Worm (Caenorhabditis elegans) whole organism, L1 larva: ENCODE results near the gene Y59H11AM.4.
A peak's percentile ranks its signal among the peaks of the same experiment; 100 is the strongest.

Experiments
- C16A3.4 ChIP-seq: fragments of 150-350 bp; optimal IDR thresholded peaks from 2 replicates; lab custom pipeline; 2014; ENCODE audit warnings: missing biosample characterization, missing genetic modification characterization
- C34B4.2 ChIP-seq: sonication (generic microtip); optimal IDR thresholded peaks from 2 replicates; lab custom pipeline; 2017; ENCODE audit warnings: mild to moderate bottlenecking, missing genetic modification characterization, missing compliant biosample characterization
- F16B12.6 ChIP-seq: fragments of 150-350 bp; optimal IDR thresholded peaks from 2 replicates; lab custom pipeline; 2014; ENCODE audit warnings: missing biosample characterization, missing genetic modification characterization
- aly-2 ChIP-seq: fragments of 150-350 bp; optimal IDR thresholded peaks from 2 replicates; lab custom pipeline; 2014; ENCODE audit warnings: missing biosample characterization, missing genetic modification characterization
- ama-1 ChIP-seq: fragments of 150-350 bp; optimal IDR thresholded peaks from 2 replicates; lab custom pipeline; 2014
- ceh-63 ChIP-seq: fragments of 200-800 bp; sonication (Bioruptor generic); optimal IDR thresholded peaks from 2 replicates; lab custom pipeline; 2018; ENCODE audit warnings: mild to moderate bottlenecking, missing genetic modification characterization, missing compliant biosample characterization
- ceh-82 ChIP-seq, 3 experiments: fragments of 150-350 bp in 1 of 3; sonication (generic microtip) in 2 of 3; optimal IDR thresholded peaks; 2 replicates each; lab custom pipeline; 2014 to 2017; ENCODE audit warnings: missing biosample characterization in 3 of 3, missing genetic modification characterization in 3 of 3
- ceh-90 ChIP-seq: sonication (generic microtip); optimal IDR thresholded peaks from 2 replicates; lab custom pipeline; 2016; ENCODE audit warnings: missing genetic modification characterization, missing compliant biosample characterization
- ces-1 ChIP-seq: fragments of 150-350 bp; optimal IDR thresholded peaks from 2 replicates; lab custom pipeline; 2014; ENCODE audit warnings: missing biosample characterization, missing genetic modification reagents, missing genetic modification characterization
- dpl-1 ChIP-seq, 3 experiments: fragments of 150-350 bp in 2 of 3; sonication (generic microtip) in 1 of 3; optimal IDR thresholded peaks; 2 replicates each; lab custom pipeline; 2014 to 2017; ENCODE audit warnings: missing biosample characterization in 3 of 3, missing genetic modification characterization in 3 of 3, missing genetic modification reagents in 3 of 3
- dsc-1 ChIP-seq: sonication (generic microtip); optimal IDR thresholded peaks from 2 replicates; lab custom pipeline; 2016; ENCODE audit warnings: mild to moderate bottlenecking, missing genetic modification characterization, missing compliant biosample characterization
- efl-1 ChIP-seq, 4 experiments: fragments of 150-350 bp; optimal IDR thresholded peaks in 3 of 4; peaks in 1 of 4; 1 replicate in 1 of 4; 2 replicates in 3 of 4; lab custom pipeline; 2014; ENCODE audit warnings: missing biosample characterization in 2 of 4, missing genetic modification characterization in 2 of 4, missing genetic modification reagents in 2 of 4
- egl-13 ChIP-seq: sonication (generic microtip); optimal IDR thresholded peaks from 2 replicates; lab custom pipeline; 2016; ENCODE audit warnings: missing genotype, missing genetic modification reagents, missing genetic modification characterization, missing compliant biosample characterization
- ets-5 ChIP-seq: fragments of 200-800 bp; sonication (Bioruptor generic); IDR thresholded peaks from 2 replicates; pipeline ENCODE4 v1.3.6; 2022; ENCODE audit warnings: missing genetic modification characterization, missing compliant biosample characterization
- hlh-17 ChIP-seq: fragments of 200-800 bp; sonication (Bioruptor generic); optimal IDR thresholded peaks from 2 replicates; lab custom pipeline; 2018; ENCODE audit warnings: missing genetic modification characterization, mild to moderate bottlenecking, missing compliant biosample characterization, moderate library complexity, borderline replicate concordance
- hlh-4 ChIP-seq: sonication (generic microtip); optimal IDR thresholded peaks from 2 replicates; lab custom pipeline; 2016; ENCODE audit warnings: mild to moderate bottlenecking, missing genetic modification characterization, missing compliant biosample characterization
- hpl-2 ChIP-seq: fragments of 150-350 bp; optimal IDR thresholded peaks from 2 replicates; lab custom pipeline; 2014; ENCODE audit warnings: missing biosample characterization, missing genetic modification reagents, missing genetic modification characterization
- irx-1 ChIP-seq: sonication (generic microtip); optimal IDR thresholded peaks from 2 replicates; lab custom pipeline; 2016; ENCODE audit warnings: missing genetic modification characterization, missing compliant biosample characterization
- isw-1 ChIP-seq: fragments of 200-800 bp; sonication (Bioruptor generic); IDR thresholded peaks from 2 replicates; pipeline ENCODE4 v1.3.6; 2022; ENCODE audit warnings: missing genetic modification characterization, missing compliant biosample characterization
- lin-15B ChIP-seq: fragments of 150-350 bp; sonication (generic microtip); optimal IDR thresholded peaks from 3 replicates; lab custom pipeline; 2014; ENCODE audit warnings: missing biosample characterization, missing genetic modification characterization
- lin-35 ChIP-seq, 2 experiments: fragments of 150-350 bp; optimal IDR thresholded peaks; 2 replicates each; lab custom pipeline; 2014; ENCODE audit warnings: missing biosample characterization in 2 of 2, missing genetic modification characterization in 2 of 2, missing genetic modification reagents in 2 of 2
- lin-39 ChIP-seq: fragments of 150-350 bp; optimal IDR thresholded peaks from 2 replicates; lab custom pipeline; 2014; ENCODE audit warnings: missing biosample characterization, missing genetic modification reagents, missing genetic modification characterization
- lir-3 ChIP-seq: sonication (generic microtip); optimal IDR thresholded peaks from 2 replicates; lab custom pipeline; 2016; ENCODE audit warnings: mild to moderate bottlenecking, missing genetic modification characterization, moderate library complexity, missing compliant biosample characterization; ENCODE audit not compliant: poor library complexity
- mef-2 ChIP-seq: fragments of 150-350 bp; optimal IDR thresholded peaks from 2 replicates; lab custom pipeline; 2014; ENCODE audit warnings: missing biosample characterization, missing genetic modification characterization
- mep-1 ChIP-seq: fragments of 150-350 bp; optimal IDR thresholded peaks from 2 replicates; lab custom pipeline; 2014; ENCODE audit warnings: missing biosample characterization, missing genetic modification characterization
- nhr-11 ChIP-seq: fragments of 150-350 bp; optimal IDR thresholded peaks from 2 replicates; lab custom pipeline; 2014; ENCODE audit warnings: missing biosample characterization, missing genetic modification characterization
- nhr-12 ChIP-seq: sonication (generic microtip); optimal IDR thresholded peaks from 2 replicates; lab custom pipeline; 2017; ENCODE audit warnings: missing biosample characterization, missing genetic modification characterization
- nhr-20 ChIP-seq: sonication (generic microtip); optimal IDR thresholded peaks from 2 replicates; lab custom pipeline; 2016; ENCODE audit warnings: mild to moderate bottlenecking, missing genetic modification characterization, missing compliant biosample characterization
- nhr-237 ChIP-seq: fragments of 150-350 bp; optimal IDR thresholded peaks from 2 replicates; lab custom pipeline; 2014; ENCODE audit warnings: missing biosample characterization, missing genetic modification characterization
- nhr-47 ChIP-seq: sonication (generic microtip); optimal IDR thresholded peaks from 2 replicates; lab custom pipeline; 2016; ENCODE audit warnings: mild to moderate bottlenecking, missing genetic modification characterization, moderate library complexity, missing compliant biosample characterization
- nhr-71 ChIP-seq: sonication (generic microtip); optimal IDR thresholded peaks from 2 replicates; lab custom pipeline; 2016; ENCODE audit warnings: mild to moderate bottlenecking, missing genetic modification characterization, moderate library complexity, missing compliant biosample characterization
- nhr-77 ChIP-seq: fragments of 150-350 bp; optimal IDR thresholded peaks from 2 replicates; lab custom pipeline; 2014; ENCODE audit warnings: missing biosample characterization, missing genetic modification characterization
- pag-3 ChIP-seq: sonication (generic microtip); optimal IDR thresholded peaks from 2 replicates; lab custom pipeline; 2017; ENCODE audit warnings: missing genetic modification characterization, mild to moderate bottlenecking, missing compliant biosample characterization, antibody characterized with exemption, borderline replicate concordance; ENCODE audit not compliant: insufficient read depth
- pax-3 ChIP-seq: fragments of 200-800 bp; sonication (Bioruptor generic); optimal IDR thresholded peaks from 2 replicates; lab custom pipeline; 2018; ENCODE audit warnings: mild to moderate bottlenecking, missing genetic modification characterization, moderate library complexity, missing compliant biosample characterization
- pqm-1 ChIP-seq: sonication (generic microtip); optimal IDR thresholded peaks from 3 replicates; lab custom pipeline; 2017; ENCODE audit warnings: missing biosample characterization, missing genetic modification characterization
- snu-23 ChIP-seq: sonication (generic microtip); optimal IDR thresholded peaks from 2 replicates; lab custom pipeline; 2016; ENCODE audit warnings: missing genetic modification characterization, missing compliant biosample characterization
- sox-4 ChIP-seq: sonication (generic microtip); optimal IDR thresholded peaks from 2 replicates; lab custom pipeline; 2016; ENCODE audit warnings: missing genetic modification characterization, missing compliant biosample characterization
- sptf-1 ChIP-seq: fragments of 150-350 bp; optimal IDR thresholded peaks from 2 replicates; lab custom pipeline; 2014; ENCODE audit warnings: missing biosample characterization, missing genetic modification characterization
- sup-37 ChIP-seq: fragments of 200-800 bp; sonication (Bioruptor generic); optimal IDR thresholded peaks from 2 replicates; lab custom pipeline; 2018; ENCODE audit warnings: mild to moderate bottlenecking, missing genetic modification characterization, missing compliant biosample characterization
- swsn-7 ChIP-seq: sonication (generic microtip); optimal IDR thresholded peaks from 2 replicates; lab custom pipeline; 2016; ENCODE audit warnings: missing genetic modification characterization, missing compliant biosample characterization
- tbx-2 ChIP-seq: sonication (generic microtip); optimal IDR thresholded peaks from 2 replicates; lab custom pipeline; 2016; ENCODE audit warnings: missing genetic modification characterization, missing compliant biosample characterization
- tlp-1 ChIP-seq: fragments of 150-350 bp; optimal IDR thresholded peaks from 2 replicates; lab custom pipeline; 2014; ENCODE audit warnings: missing biosample characterization, missing genetic modification characterization
- unc-62 ChIP-seq: fragments of 150-350 bp; optimal IDR thresholded peaks from 2 replicates; lab custom pipeline; 2014; ENCODE audit warnings: missing biosample characterization, missing genetic modification reagents, missing genetic modification characterization
- unc-86 ChIP-seq: sonication (generic microtip); optimal IDR thresholded peaks from 2 replicates; lab custom pipeline; 2016; ENCODE audit warnings: missing genetic modification characterization, missing compliant biosample characterization
- xbp-1 ChIP-seq: sonication (generic microtip); optimal IDR thresholded peaks from 2 replicates; lab custom pipeline; 2016; ENCODE audit warnings: missing genetic modification characterization, missing compliant biosample characterization
- zag-1 ChIP-seq: fragments of 150-350 bp; optimal IDR thresholded peaks from 2 replicates; lab custom pipeline; 2014; ENCODE audit warnings: missing biosample characterization, missing genetic modification characterization
- zip-4 ChIP-seq: fragments of 200-800 bp; sonication (Bioruptor generic); optimal IDR thresholded peaks from 2 replicates; lab custom pipeline; 2018; ENCODE audit warnings: mild to moderate bottlenecking, missing genetic modification characterization, moderate library complexity, missing compliant biosample characterization

Y59H11AM.4 gene

DNA sequence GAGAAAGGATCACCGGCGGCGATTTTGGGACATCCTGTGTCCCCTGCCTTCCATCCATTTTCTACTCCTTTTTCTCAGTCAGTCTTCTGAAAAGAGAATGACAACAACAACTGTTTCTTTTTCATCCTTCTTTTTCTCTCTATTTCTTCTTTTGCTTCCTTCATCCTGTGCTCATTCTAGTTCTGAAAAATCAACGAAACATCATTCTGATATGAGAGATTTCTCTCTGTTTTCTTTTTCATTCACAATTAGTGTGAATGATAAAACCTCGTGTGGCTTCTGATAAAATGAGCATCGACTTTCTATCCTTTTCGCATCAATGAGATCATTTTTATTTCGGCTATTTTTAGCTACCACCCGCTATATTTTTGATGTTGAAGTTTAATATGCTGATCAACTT, 35.1 kb upstream of the Y59H11AM.4 start (continued):
- TF ChIP-seq pag-3, result no peak
- TF ChIP-seq swsn-7 (tag; lab: Kevin White, UChicago), result peak; percentile 4
- TF ChIP-seq dsc-1, result no peak
- TF ChIP-seq zag-1 (tag; lab: Kevin White, UChicago), result no peak
- peak; percentile 89 for TF ChIP-seq nhr-71 (tag; lab: Kevin White, UChicago)
- no peak for TF ChIP-seq dpl-1 (GFP tag; optimal IDR thresholded peaks at IDR 0.05; lab: Kevin White, UChicago)
- no peak for TF ChIP-seq unc-62 (GFP tag; lab: Kevin White, UChicago)
- TF ChIP-seq hlh-17 (GFP tag; lab: Kevin White, UChicago), result no peak
- TF ChIP-seq pax-3 (tag; lab: Kevin White, UChicago), result no peak
- no peak for TF ChIP-seq nhr-237
- TF ChIP-seq ets-5, result no peak
- no peak for TF ChIP-seq hpl-2 (GFP tag; lab: Kevin White, UChicago)
- TF ChIP-seq nhr-20 (tag; lab: Kevin White, UChicago), result peak; percentile 50
- TF ChIP-seq ceh-63 (GFP tag; lab: Kevin White, UChicago), result no peak
- TF ChIP-seq nhr-11 (tag; lab: Kevin White, UChicago), result peak; percentile 45
- no peak for TF ChIP-seq mep-1
- TF ChIP-seq hlh-4 (tag; lab: Kevin White, UChicago), result no peak
- peak; percentile 26 for TF ChIP-seq nhr-47 (tag; lab: Kevin White, UChicago)
- TF ChIP-seq snu-23 (GFP tag; lab: Kevin White, UChicago), result peak; percentile 57
- peak; percentile 20 for TF ChIP-seq tbx-2 (tag; lab: Kevin White, UChicago)
- no peak for TF ChIP-seq pqm-1
- no peak for TF ChIP-seq ces-1 (GFP tag; lab: Kevin White, UChicago)
- peak; percentile 80 for TF ChIP-seq mef-2 (tag; lab: Kevin White, UChicago)
- TF ChIP-seq xbp-1, result no peak
- no peak for TF ChIP-seq ceh-82 (tag; optimal IDR thresholded peaks at IDR 0.05; lab: Kevin White, UChicago)
- TF ChIP-seq sup-37 (GFP tag; lab: Kevin White, UChicago), result no peak
- peak; percentile 44 for TF ChIP-seq lin-39
- no peak for TF ChIP-seq lin-15B
- TF ChIP-seq nhr-12 (tag; lab: Kevin White, UChicago), result no peak
- no peak for TF ChIP-seq nhr-77 (tag; lab: Kevin White, UChicago)
- no peak for TF ChIP-seq F16B12.6 (tag; lab: Kevin White, UChicago)
- no peak for TF ChIP-seq tlp-1 (tag; lab: Kevin White, UChicago)
- no peak for TF ChIP-seq C16A3.4 (tag; lab: Kevin White, UChicago)
- no peak for TF ChIP-seq zip-4 (GFP tag; lab: Kevin White, UChicago)
- no peak for TF ChIP-seq lin-35 (GFP tag; optimal IDR thresholded peaks at IDR 0.05; lab: Kevin White, UChicago)
- no peak for TF ChIP-seq lir-3
- no peak for TF ChIP-seq egl-13 (tag; lab: Kevin White, UChicago)
- no peak for TF ChIP-seq ama-1 (lab: Kevin White, UChicago)
- no peak for TF ChIP-seq isw-1
- no peak for TF ChIP-seq sptf-1 (tag; lab: Kevin White, UChicago)
- no peak for TF ChIP-seq unc-86 (tag; lab: Kevin White, UChicago)
- TF ChIP-seq C34B4.2, result no peak
- no peak for TF ChIP-seq sox-4 (tag; lab: Kevin White, UChicago)
- no peak for TF ChIP-seq irx-1

DNA sequence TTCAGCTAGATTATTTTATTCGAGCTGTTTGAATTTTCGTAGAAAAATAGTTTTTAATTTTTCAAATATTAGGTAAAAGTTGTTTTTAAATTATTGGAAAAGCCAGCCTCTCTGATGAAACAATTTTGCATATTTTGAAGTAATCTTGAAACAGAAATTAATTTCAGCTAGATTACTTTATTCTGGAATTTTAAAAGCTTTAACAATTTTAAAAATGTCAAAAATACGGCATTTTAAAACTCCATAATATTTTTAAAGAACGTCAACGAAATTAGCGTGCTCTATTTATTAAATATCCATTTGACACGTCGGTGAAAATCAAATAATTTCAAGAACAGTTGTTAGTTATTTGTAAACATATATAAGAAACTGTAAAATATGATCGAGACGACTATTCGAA, 32.7 kb upstream of the Y59H11AM.4 start, which contains the start of gene Y59H11AR.10:
Gene Y59H11AR.10, plus strand, starts transcription at position 301 of the 400 bp plus-strand sequence.
- TF ChIP-seq ceh-82 (tag; optimal IDR thresholded peaks at IDR 0.05; lab: Kevin White, UChicago) (no peak), ceh-90 (no peak), aly-2 (tag; lab: Kevin White, UChicago) (no peak), C16A3.4 (tag; lab: Kevin White, UChicago) (no peak), efl-1 (optimal IDR thresholded peaks at IDR 0.05; lab: Kevin White, UChicago) (no peak), efl-1 (GFP tag; optimal IDR thresholded peaks at IDR 0.05 in 1 of 2; lab: Kevin White, UChicago) (peak in 1 of 2 experiments; percentile 57), irx-1 (no peak)
